Worm (Caenorhabditis elegans): ENCODE data around the gene Y75D11A.2.
"Not testable (repeated sequence)": the region's sequence is repeated elsewhere in the genome, so short reads cannot be mapped to it uniquely, and the experiment has no call there.

ce11 chrX:1748476-1748875 is 5.8 kb downstream of the Y75D11A.2 start, which contains the start of gene Y75D11A.6:
- TF ChIP-seq nhr-11 (tag; optimal IDR thresholded peaks at IDR 0.05); ZK546.5 (tag; optimal IDR thresholded peaks at IDR 0.05); tbx-2 (tag; optimal IDR thresholded peaks at IDR 0.05); fkh-10 (GFP tag; optimal IDR thresholded peaks at IDR 0.05); nhr-77 (tag; optimal IDR thresholded peaks at IDR 0.05); elt-2 (tag; optimal IDR thresholded peaks at IDR 0.05); ama-1 (optimal IDR thresholded peaks at IDR 0.05); egl-5 (tag; optimal IDR thresholded peaks at IDR 0.05); ceh-28 (tag; optimal IDR thresholded peaks at IDR 0.05); nfya-1 (tag; optimal IDR thresholded peaks at IDR 0.05; ENCODE audit: insufficient read depth); nhr-76 (tag; optimal IDR thresholded peaks at IDR 0.05); nhr-237 (tag; optimal IDR thresholded peaks at IDR 0.05); egl-27 (tag; optimal IDR thresholded peaks at IDR 0.05): not testable (repeated sequence)
